Worm (Caenorhabditis elegans): ENCODE measurements around the gene nlp-101.

- TF ChIP-seq ztf-11 (tag; optimal IDR thresholded peaks at IDR 0.05) (no peak), nhr-11 (tag; optimal IDR thresholded peaks at IDR 0.05) (no peak), ceh-82 (tag; optimal IDR thresholded peaks at IDR 0.05) (no peak), mdl-1 (tag; optimal IDR thresholded peaks at IDR 0.05) (no peak), egl-27 (tag; optimal IDR thresholded peaks at IDR 0.05) (no peak), aly-2 (tag; optimal IDR thresholded peaks at IDR 0.05) (no peak), lin-13 (GFP tag; optimal IDR thresholded peaks at IDR 0.05) (no peak), R02D3.7 (tag; optimal IDR thresholded peaks at IDR 0.05) (no peak), elt-3 (tag; optimal IDR thresholded peaks at IDR 0.05) (no peak), nhr-21 (tag; optimal IDR thresholded peaks at IDR 0.05) (no peak), mab-5 (tag; optimal IDR thresholded peaks at IDR 0.05) (no peak), sem-4 (tag; optimal IDR thresholded peaks at IDR 0.05) (no peak), ceh-16 (tag; optimal IDR thresholded peaks at IDR 0.05) (no peak)
These were observed 37.2 kb downstream of the nlp-101 start, which contains the start of gene cca-1 for ce11 chrX:7875854-7876253.

Data from whole organism, L2 larva.